Worm (Caenorhabditis elegans) whole organism, young adult: Measurements from ENCODE around the gene aps-1.

ENCODE experiments used
- F33H1.4 ChIP-seq: fragments of 200-800 bp; sonication (Bioruptor generic); IDR thresholded peaks from 2 replicates; pipeline ENCODE4 v1.3.6; 2022; ENCODE audit warnings: missing genetic modification reagents, missing genetic modification characterization, missing compliant biosample characterization
- F37B4.10 ChIP-seq: fragments of 200-800 bp; sonication (Bioruptor generic); IDR thresholded peaks from 2 replicates; pipeline ENCODE4 v1.3.6; 2022; ENCODE audit warnings: missing genetic modification characterization, missing compliant biosample characterization
- Y56A3A.18 ChIP-seq: fragments of 200-800 bp; sonication (Bioruptor generic); IDR thresholded peaks from 2 replicates; pipeline ENCODE4 v1.3.6; 2022; ENCODE audit warnings: missing genetic modification reagents, missing genetic modification characterization, missing compliant biosample characterization
- akir-1 ChIP-seq: fragments of 200-800 bp; sonication (Bioruptor generic); optimal IDR thresholded peaks from 2 replicates; lab custom pipeline; 2018; ENCODE audit warnings: mild to moderate bottlenecking, missing genetic modification characterization, moderate library complexity, missing compliant biosample characterization
- attf-5 ChIP-seq: fragments of 200-800 bp; sonication (Bioruptor generic); optimal IDR thresholded peaks from 2 replicates; lab custom pipeline; 2018; ENCODE audit warnings: mild to moderate bottlenecking, missing genetic modification characterization, missing compliant biosample characterization
- ceh-40 ChIP-seq: fragments of 200-800 bp; sonication (Bioruptor generic); IDR thresholded peaks from 2 replicates; pipeline ENCODE4 v1.3.6; 2022; ENCODE audit warnings: missing genetic modification characterization, missing compliant biosample characterization
- egl-18 ChIP-seq: fragments of 200-800 bp; sonication (Bioruptor generic); IDR thresholded peaks from 2 replicates; pipeline ENCODE4 v1.3.6; 2022; ENCODE audit warnings: missing genetic modification reagents, missing genetic modification characterization, missing compliant biosample characterization
- hrde-1 ChIP-seq: sonication (generic microtip); optimal IDR thresholded peaks from 2 replicates; lab custom pipeline; 2016; ENCODE audit warnings: missing genetic modification characterization, mild to moderate bottlenecking, missing compliant biosample characterization, moderate library complexity, missing genotype, missing genetic modification reagents, borderline replicate concordance
- madf-3 ChIP-seq: fragments of 200-800 bp; sonication (Bioruptor generic); IDR thresholded peaks from 2 replicates; pipeline ENCODE4 v1.3.6; 2022; ENCODE audit warnings: missing genetic modification reagents, missing genetic modification characterization, missing compliant biosample characterization
- mes-4 ChIP-seq: sonication (generic microtip); optimal IDR thresholded peaks from 2 replicates; lab custom pipeline; 2016; ENCODE audit warnings: missing genotype, missing genetic modification characterization, missing compliant biosample characterization
- somi-1 ChIP-seq: fragments of 200-800 bp; sonication (Bioruptor generic); optimal IDR thresholded peaks from 2 replicates; lab custom pipeline; 2018; ENCODE audit warnings: mild to moderate bottlenecking, missing genetic modification characterization, missing compliant biosample characterization
- unc-62 ChIP-seq: fragments of 150-350 bp; optimal IDR thresholded peaks from 2 replicates; lab custom pipeline; 2014; ENCODE audit warnings: missing biosample characterization, missing genetic modification reagents, missing genetic modification characterization
- zfh-2 ChIP-seq: fragments of 200-800 bp; sonication (Bioruptor generic); conservative IDR thresholded peaks from 2 replicates; pipeline ENCODE4 v1.3.6; 2022; ENCODE audit warnings: missing genetic modification reagents, missing genetic modification characterization, missing compliant biosample characterization
- ztf-28 ChIP-seq: fragments of 200-800 bp; sonication (Bioruptor generic); IDR thresholded peaks from 2 replicates; pipeline ENCODE4 v1.3.6; 2022; ENCODE audit warnings: missing genetic modification reagents, missing genetic modification characterization, missing compliant biosample characterization

DNA sequence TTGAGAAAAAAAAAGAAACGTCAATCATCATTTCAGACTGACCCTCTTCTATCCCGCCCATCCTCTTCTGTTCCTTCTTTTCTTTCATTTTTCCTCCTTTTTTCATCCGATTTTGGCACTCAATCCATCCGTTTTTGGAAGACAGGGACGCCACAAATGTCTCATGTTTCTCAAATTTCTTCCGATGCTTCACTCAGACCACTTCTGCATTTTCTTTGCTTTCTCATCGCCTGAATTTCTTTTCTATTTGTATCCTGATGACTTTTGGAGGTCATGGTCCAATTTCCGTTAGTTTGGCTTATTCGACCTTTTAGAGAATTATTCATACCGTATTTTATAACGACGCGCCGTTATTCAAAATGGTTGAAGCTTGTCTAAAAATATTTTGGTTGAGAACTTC is 45.2 kb upstream of the aps-1 start:
- TF ChIP-seq F37B4.10 (GFP tag; lab: Robert Waterston, UW) (no peak), somi-1 (GFP tag; lab: Kevin White, UChicago) (no peak), mes-4 (no peak), akir-1 (GFP tag; lab: Kevin White, UChicago) (no peak), egl-18 (GFP tag; lab: Robert Waterston, UW) (no peak), attf-5 (no peak), F33H1.4 (no peak), ceh-40 (GFP tag; lab: Robert Waterston, UW) (no peak), unc-62 (GFP tag; lab: Kevin White, UChicago) (no peak), zfh-2 (GFP tag; lab: Robert Waterston, UW) (no peak), hrde-1 (tag; lab: Kevin White, UChicago) (no peak), madf-3 (no peak), ztf-28 (no peak), Y56A3A.18 (GFP tag; lab: Robert Waterston, UW) (no peak)
